Fruit fly (Drosophila melanogaster) whole organism, embryonic: ENCODE measurements around the gene CG6055.

ENCODE experiments used
- CG10565 ChIP-seq: fragments of 200-800 bp; sonication (Bioruptor generic); optimal IDR thresholded peaks from 3 replicates; lab custom pipeline; 2016; ENCODE audit warnings: missing biosample characterization, mild to moderate bottlenecking, missing genetic modification characterization
- CG11723 ChIP-seq: fragments of 200-800 bp; sonication (Bioruptor generic); optimal IDR thresholded peaks from 2 replicates; lab custom pipeline; 2017; ENCODE audit warnings: missing biosample characterization, mild to moderate bottlenecking, missing genetic modification characterization
- CG1233 ChIP-seq: fragments of 200-800 bp; sonication (Bioruptor generic); optimal IDR thresholded peaks from 4 replicates; lab custom pipeline; 2018; ENCODE audit warnings: missing biosample characterization, mild to moderate bottlenecking, missing genetic modification characterization
- CG12391 ChIP-seq: fragments of 200-800 bp; sonication (Bioruptor generic); optimal IDR thresholded peaks from 3 replicates; lab custom pipeline; 2018; ENCODE audit warnings: missing biosample characterization, mild to moderate bottlenecking, missing genetic modification characterization, moderate library complexity
- CG14965 ChIP-seq: fragments of 200-800 bp; sonication (Bioruptor generic); optimal IDR thresholded peaks from 2 replicates; lab custom pipeline; 2016; ENCODE audit warnings: missing biosample characterization, missing genetic modification characterization, borderline replicate concordance
- CG17359 ChIP-seq: fragments of 200-800 bp; sonication (Bioruptor generic); optimal IDR thresholded peaks from 3 replicates; lab custom pipeline; 2018; ENCODE audit warnings: missing biosample characterization, mild to moderate bottlenecking, missing genetic modification characterization, moderate library complexity
- CG17802 ChIP-seq: fragments of 200-800 bp; sonication (Bioruptor generic); optimal IDR thresholded peaks from 2 replicates; lab custom pipeline; 2018; ENCODE audit warnings: missing biosample characterization, mild to moderate bottlenecking, missing genetic modification characterization, moderate library complexity
- CG1792 ChIP-seq: fragments of 200-800 bp; sonication (Bioruptor generic); optimal IDR thresholded peaks from 2 replicates; lab custom pipeline; 2016; ENCODE audit warnings: missing biosample characterization, missing genetic modification characterization
- CG18011 ChIP-seq: fragments of 200-800 bp; sonication (Bioruptor generic); optimal IDR thresholded peaks from 2 replicates; lab custom pipeline; 2017; ENCODE audit warnings: missing biosample characterization, missing genetic modification characterization, mild to moderate bottlenecking, moderate library complexity, missing genotype
- CG18619 ChIP-seq: fragments of 200-800 bp; sonication (Bioruptor generic); optimal IDR thresholded peaks from 3 replicates; lab custom pipeline; 2017; ENCODE audit warnings: missing biosample characterization, mild to moderate bottlenecking, missing genetic modification characterization
- CG30020 ChIP-seq: fragments of 200-800 bp; optimal IDR thresholded peaks from 2 replicates; lab custom pipeline; 2019; ENCODE audit warnings: missing biosample characterization, mild to moderate bottlenecking, missing genetic modification characterization, moderate library complexity
- CG34224 ChIP-seq: fragments of 200-800 bp; sonication (Bioruptor generic); IDR thresholded peaks from 3 replicates; pipeline ENCODE4 v1.3.6; 2022; ENCODE audit warnings: missing biosample characterization, missing genetic modification characterization; ENCODE audit not compliant: partially characterized antibody
- CG4617 ChIP-seq: fragments of 200-800 bp; sonication (Bioruptor generic); optimal IDR thresholded peaks from 3 replicates; lab custom pipeline; 2016; ENCODE audit warnings: missing biosample characterization, missing genetic modification characterization, borderline replicate concordance
- CG4730 ChIP-seq: fragments of 200-800 bp; sonication (Bioruptor generic); IDR thresholded peaks from 2 replicates; pipeline ENCODE4 v1.3.6; 2022; ENCODE audit warnings: missing biosample characterization, missing genetic modification characterization
- CG7556 ChIP-seq: fragments of 200-800 bp; sonication (Bioruptor generic); optimal IDR thresholded peaks from 2 replicates; lab custom pipeline; 2017; ENCODE audit warnings: missing biosample characterization, mild to moderate bottlenecking, missing genetic modification characterization
- CG7987 ChIP-seq: fragments of 200-800 bp; sonication (Bioruptor generic); optimal IDR thresholded peaks from 2 replicates; lab custom pipeline; 2018; ENCODE audit warnings: missing biosample characterization, mild to moderate bottlenecking, missing genetic modification characterization, moderate library complexity
- CG8290 ChIP-seq, 3 experiments: fragments of 200-800 bp; sonication (Bioruptor generic); optimal IDR thresholded peaks; 2 replicates each; lab custom pipeline; 2016 to 2019; ENCODE audit warnings: missing biosample characterization in 3 of 3, missing genetic modification characterization in 3 of 3, mild to moderate bottlenecking in 2 of 3, moderate library complexity in 1 of 3
- E2f2 ChIP-seq: fragments of 200-800 bp; sonication (Bioruptor generic); IDR thresholded peaks from 2 replicates; pipeline ENCODE4 v1.3.6; 2022; ENCODE audit warnings: missing biosample characterization, missing genetic modification characterization
- Ets65A ChIP-seq: fragments of 200-800 bp; sonication (Bioruptor generic); peaks from one replicate; lab custom pipeline; 2016; ENCODE audit warnings: missing biosample characterization, missing genetic modification characterization
- GATAe ChIP-seq: fragments of 200-800 bp; sonication (Bioruptor generic); conservative IDR thresholded peaks from 2 replicates; pipeline ENCODE4 v1.3.6; 2022; ENCODE audit warnings: missing biosample characterization, missing genetic modification characterization
- Hmx ChIP-seq: fragments of 200-800 bp; sonication (Bioruptor generic); optimal IDR thresholded peaks from 2 replicates; lab custom pipeline; 2016; ENCODE audit warnings: missing biosample characterization, missing genetic modification characterization
- Hr39 ChIP-seq: fragments of >200 bp; optimal IDR thresholded peaks from 2 replicates; lab custom pipeline; 2017
- MBD-R2 ChIP-seq: fragments of 200-800 bp; sonication (Bioruptor generic); IDR thresholded peaks from 2 replicates; pipeline ENCODE4 v1.3.6; 2022; ENCODE audit warnings: missing biosample characterization, missing genetic modification characterization
- MESR4 ChIP-seq: fragments of 200-800 bp; sonication (Bioruptor generic); optimal IDR thresholded peaks from 2 replicates; lab custom pipeline; 2018; ENCODE audit warnings: missing biosample characterization, mild to moderate bottlenecking, missing genetic modification characterization, moderate library complexity
- Poxn ChIP-seq: fragments of 200-800 bp; sonication (Bioruptor generic); IDR thresholded peaks from 2 replicates; pipeline ENCODE4 v1.3.6; 2022; ENCODE audit warnings: missing biosample characterization, missing genetic modification characterization
- Side ChIP-seq: fragments of 200-800 bp; sonication (Bioruptor generic); optimal IDR thresholded peaks from 2 replicates; lab custom pipeline; 2016; ENCODE audit warnings: missing biosample characterization, missing genetic modification characterization
- YL-1 ChIP-seq: fragments of 200-800 bp; sonication (Bioruptor generic); optimal IDR thresholded peaks from 3 replicates; lab custom pipeline; 2017; ENCODE audit warnings: missing biosample characterization, mild to moderate bottlenecking, missing genetic modification characterization
- abd-A ChIP-seq: fragments of 200-800 bp; sonication (Bioruptor generic); optimal IDR thresholded peaks from 3 replicates; lab custom pipeline; 2019; ENCODE audit warnings: missing biosample characterization, mild to moderate bottlenecking, missing genetic modification characterization, moderate library complexity
- al ChIP-seq: fragments of 200-800 bp; sonication (Bioruptor generic); IDR thresholded peaks from 2 replicates; pipeline ENCODE4 v1.3.6; 2022; ENCODE audit warnings: missing biosample characterization, missing genetic modification characterization
- aop ChIP-seq: fragments of 200-800 bp; sonication (Bioruptor generic); IDR thresholded peaks from 2 replicates; pipeline ENCODE4 v1.3.6; 2022; ENCODE audit warnings: missing biosample characterization, missing genetic modification characterization
- ap ChIP-seq: fragments of 200-800 bp; sonication (Bioruptor generic); IDR thresholded peaks from 2 replicates; pipeline ENCODE4 v1.3.6; 2022; ENCODE audit warnings: missing biosample characterization, missing genetic modification characterization
- cad ChIP-seq: fragments of >200 bp; optimal IDR thresholded peaks from 2 replicates; lab custom pipeline; 2017; ENCODE audit warnings: missing biosample characterization, missing genetic modification characterization
- chinmo ChIP-seq: fragments of 200-800 bp; sonication (Bioruptor generic); IDR thresholded peaks from 4 replicates; pipeline ENCODE4 v1.3.6; 2022; ENCODE audit warnings: missing biosample characterization, missing genetic modification characterization; ENCODE audit not compliant: partially characterized antibody
- corto ChIP-seq: fragments of 200-800 bp; sonication (Bioruptor generic); optimal IDR thresholded peaks from 2 replicates; lab custom pipeline; 2016; ENCODE audit warnings: missing biosample characterization, mild to moderate bottlenecking, missing genetic modification characterization, moderate library complexity
- ewg ChIP-seq: fragments of 200-800 bp; sonication (Bioruptor generic); optimal IDR thresholded peaks from 3 replicates; lab custom pipeline; 2017; ENCODE audit warnings: mild to moderate bottlenecking, missing biosample characterization, missing genetic modification reagents, missing genetic modification characterization
- fd3F ChIP-seq: fragments of 200-800 bp; sonication (Bioruptor generic); optimal IDR thresholded peaks from 2 replicates; lab custom pipeline; 2018; ENCODE audit warnings: missing biosample characterization, mild to moderate bottlenecking, missing genetic modification characterization, moderate library complexity
- h ChIP-seq: fragments of >200 bp; optimal IDR thresholded peaks from 2 replicates; lab custom pipeline; 2017
- hbn ChIP-seq: fragments of 200-800 bp; sonication (Bioruptor generic); IDR thresholded peaks from 2 replicates; pipeline ENCODE4 v1.3.6; 2022; ENCODE audit warnings: missing biosample characterization, missing genetic modification characterization; ENCODE audit not compliant: partially characterized antibody
- kni ChIP-seq: fragments of 200-800 bp; sonication (Bioruptor generic); optimal IDR thresholded peaks from 3 replicates; lab custom pipeline; 2017; ENCODE audit warnings: mild to moderate bottlenecking, missing biosample characterization, missing genetic modification reagents, missing genetic modification characterization
- nom ChIP-seq: fragments of 200-800 bp; sonication (Bioruptor generic); optimal IDR thresholded peaks from 2 replicates; lab custom pipeline; 2017; ENCODE audit warnings: missing biosample characterization, missing genetic modification characterization, mild to moderate bottlenecking, moderate library complexity, missing genetic modification reagents
- odd ChIP-seq: fragments of 200-800 bp; sonication (Bioruptor generic); optimal IDR thresholded peaks from 2 replicates; lab custom pipeline; 2017; ENCODE audit warnings: missing biosample characterization, mild to moderate bottlenecking, missing genetic modification characterization
- otp ChIP-seq: fragments of 200-800 bp; sonication (Bioruptor generic); IDR thresholded peaks from 3 replicates; pipeline ENCODE4, ENCODE4 v1.3.6; 2022; ENCODE audit warnings: missing biosample characterization, missing genetic modification characterization
- pita ChIP-seq: fragments of 200-800 bp; sonication (Bioruptor generic); optimal IDR thresholded peaks from 2 replicates; lab custom pipeline; 2017; ENCODE audit warnings: missing biosample characterization, mild to moderate bottlenecking, missing genetic modification characterization
- sc ChIP-seq, 3 experiments: fragments of >200 bp in 2 of 3; fragments of 200-800 bp in 1 of 3; sonication (Bioruptor generic) in 1 of 3; optimal IDR thresholded peaks; 2 replicates in 2 of 3; 3 replicates in 1 of 3; lab custom pipeline; 2017; ENCODE audit warnings: mild to moderate bottlenecking in 1 of 3, missing biosample characterization in 1 of 3, missing genetic modification characterization in 1 of 3, missing genetic modification reagents in 1 of 3
- shn ChIP-seq: fragments of 200-800 bp; sonication (Bioruptor generic); optimal IDR thresholded peaks from 3 replicates; lab custom pipeline; 2016; ENCODE audit warnings: missing biosample characterization, missing genetic modification characterization
- tll ChIP-seq, 2 experiments: fragments of 200-800 bp in 1 of 2; fragments of >200 bp in 1 of 2; sonication (Bioruptor generic) in 1 of 2; optimal IDR thresholded peaks; 2 replicates each; lab custom pipeline; 2017 to 2019; ENCODE audit warnings: missing biosample characterization in 2 of 2, missing genetic modification characterization in 2 of 2, mild to moderate bottlenecking in 1 of 2, moderate library complexity in 1 of 2
- zen ChIP-seq: fragments of 200-800 bp; sonication (Bioruptor generic); optimal IDR thresholded peaks from 3 replicates; lab custom pipeline; 2018; ENCODE audit warnings: missing biosample characterization, mild to moderate bottlenecking, missing genetic modification characterization, moderate library complexity

CG6055 gene

DNA sequence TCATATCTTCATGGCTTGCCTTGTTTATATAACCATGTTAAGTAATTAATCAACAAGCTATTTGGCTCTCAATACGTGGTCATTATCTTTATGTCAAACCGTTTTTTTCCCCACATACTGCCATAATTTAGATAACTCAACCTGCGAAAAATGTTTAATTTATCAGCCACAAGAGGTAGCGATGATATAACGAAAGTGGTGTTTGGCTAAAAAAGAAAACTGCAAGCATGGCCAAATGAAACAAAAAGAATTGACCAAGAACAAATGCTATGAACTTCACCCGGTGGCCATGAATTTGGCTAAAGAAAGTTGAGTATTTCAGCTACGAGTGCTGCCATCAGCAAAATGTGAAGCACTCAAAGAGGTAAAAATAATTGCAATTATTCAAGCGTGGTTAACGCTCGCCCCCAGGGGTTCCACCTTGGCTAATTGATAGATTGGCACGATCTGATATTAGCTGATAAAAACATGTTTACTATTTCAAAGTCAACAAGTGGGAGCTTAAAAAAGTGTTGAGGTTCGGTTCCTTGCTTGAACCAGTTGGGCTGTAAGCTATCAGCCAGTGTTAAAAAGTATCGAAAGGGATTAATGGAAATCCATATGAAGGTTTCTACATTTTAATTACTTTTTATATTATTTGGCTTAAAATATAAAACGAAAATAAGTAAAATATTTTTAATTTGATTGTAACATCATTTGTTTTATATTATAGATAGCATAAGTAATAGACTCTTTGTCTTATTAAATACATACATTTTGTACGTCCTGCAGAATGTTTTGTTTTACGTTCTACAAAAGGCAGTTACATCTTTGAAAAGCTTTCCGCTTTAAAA lies 29.6 kb upstream of the CG6055 start (continued):
- TF ChIP-seq CG18011 (GFP tag; lab: Kevin White, UChicago) (peak; percentile 32), CG8290 (GFP tag; optimal IDR thresholded peaks at IDR 0.05; lab: Kevin White, UChicago) (peak; percentile 33), CG8290 (tag; optimal IDR thresholded peaks at IDR 0.05; lab: Kevin White, UChicago) (peak; percentile 22 to 97), hbn (GFP tag; lab: Robert Waterston, UW) (no peak), h (lab: Kevin White, UChicago) (no peak), E2f2 (peak; percentile 44; the same call in 1 of the 2 replicates), al (peak; percentile 34; the same call in 1 of the 2 replicates), CG17802 (tag; lab: Kevin White, UChicago) (peak; percentile 36), ap (GFP tag; lab: Robert Waterston, UW) (0 out of 2 replicates have a peak, but pooled peaks have one; percentile 20), tll (GFP tag; optimal IDR thresholded peaks at IDR 0.05; lab: Kevin White, UChicago) (no peak), GATAe (GFP tag; lab: Robert Waterston, UW) (no peak; the same call in 1 of the 2 replicates), zen (tag; lab: Kevin White, UChicago) (no peak), fd3F (GFP tag; lab: Kevin White, UChicago) (peak; percentile 82), MESR4 (no peak), Ets65A (peak; percentile 84), CG1233 (peak; percentile 82), cad (GFP tag; lab: Kevin White, UChicago) (no peak), kni (GFP tag; lab: Kevin White, UChicago) (peak; percentile 58), CG34224 (no peak), aop (peak; percentile 34; the same call in 1 of the 2 replicates), Poxn (0 out of 2 replicates have a peak, but pooled peaks have one; percentile 26), MBD-R2 (GFP tag; lab: Robert Waterston, UW) (peak; percentile 60; the same call in 1 of the 2 replicates), CG11723 (GFP tag; lab: Kevin White, UChicago) (peak; percentile 39), otp (peak; percentile 89), corto (GFP tag; lab: Kevin White, UChicago) (no peak), CG4617 (GFP tag; lab: Kevin White, UChicago) (peak; percentile 22), CG1792 (GFP tag; lab: Kevin White, UChicago) (peak; percentile 80), CG7987 (GFP tag; lab: Kevin White, UChicago) (peak; percentile 87), YL-1 (GFP tag; lab: Kevin White, UChicago) (peak; percentile 49), CG12391 (tag; lab: Kevin White, UChicago) (peak; percentile 41), Hr39 (lab: Kevin White, UChicago) (no peak), pita (GFP tag; lab: Kevin White, UChicago) (peak; percentile 26), abd-A (tag; lab: Kevin White, UChicago) (no peak), CG4730 (GFP tag; lab: Robert Waterston, UW) (peak; percentile 61), sc (optimal IDR thresholded peaks at IDR 0.05; lab: Kevin White, UChicago) (no peak), sc (GFP tag; optimal IDR thresholded peaks at IDR 0.05; lab: Kevin White, UChicago) (peak; percentile 38), nom (no peak), CG10565 (no peak), ewg (GFP tag; lab: Kevin White, UChicago) (peak; percentile 57), CG18619 (GFP tag; lab: Kevin White, UChicago) (peak; percentile 76), odd (GFP tag; lab: Kevin White, UChicago) (peak; percentile 41), CG14965 (GFP tag; lab: Kevin White, UChicago) (peak; percentile 58), CG30020 (no peak), CG17359 (tag; lab: Kevin White, UChicago) (peak; percentile 80), shn (GFP tag; lab: Kevin White, UChicago) (peak; percentile 64), chinmo (no peak), Hmx (GFP tag; lab: Kevin White, UChicago) (no peak), CG7556 (GFP tag; lab: Kevin White, UChicago) (peak; percentile 56), Side (GFP tag; lab: Kevin White, UChicago) (peak; percentile 64)
